Fruit fly (Drosophila melanogaster): ENCODE data around the gene CG10375.

The CG10375 gene

DNA sequence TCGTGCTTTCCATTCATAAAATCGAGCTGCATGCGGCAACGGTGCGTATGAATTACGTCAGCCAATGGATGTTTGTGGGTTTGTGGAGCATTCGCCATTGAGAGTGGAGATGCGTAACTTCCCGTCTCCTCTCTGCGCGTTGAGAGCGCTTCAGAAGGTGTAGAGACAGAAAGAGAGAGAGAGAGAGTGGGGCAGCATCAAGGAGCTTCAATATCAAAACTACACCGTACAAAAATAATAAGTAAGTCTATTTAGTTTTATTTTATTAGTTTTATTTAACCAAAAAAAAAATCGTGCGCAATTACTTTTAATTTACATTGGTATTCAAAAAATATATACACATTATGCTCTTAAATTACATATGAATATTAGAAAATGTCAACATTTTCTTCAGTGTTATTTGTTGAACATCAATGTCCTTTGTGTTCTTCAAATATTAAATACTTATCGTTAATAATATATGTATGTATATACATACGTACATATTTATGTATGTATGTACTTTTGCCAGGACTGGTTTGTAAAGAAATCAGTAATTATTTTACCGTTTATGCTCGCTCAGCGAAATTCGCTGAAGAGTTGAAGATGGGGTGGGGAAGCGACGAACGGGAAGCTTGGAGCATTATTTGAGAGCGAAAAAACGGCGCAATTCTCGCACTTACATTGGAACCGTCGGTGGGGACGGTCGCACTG is 44.7 kb upstream of the CG10375 start, which contains the start of gene CG10365 (continued):
- no peak for TF ChIP-seq ham (GFP tag; IDR thresholded peaks at IDR 0.05)
- peak; percentile 75 for TF ChIP-seq Fer2 (tag; optimal IDR thresholded peaks at IDR 0.05)
- no peak for TF ChIP-seq CG33557 (GFP tag; optimal IDR thresholded peaks at IDR 0.05)
- peak; percentile 67 for TF ChIP-seq Oaz (GFP tag; IDR thresholded peaks at IDR 0.05)
- TF ChIP-seq sim (GFP tag; IDR thresholded peaks at IDR 0.05), result peak; percentile 64; the same call in 1 of the 2 replicates
- TF ChIP-seq CG32532 (GFP tag; IDR thresholded peaks at IDR 0.05), result peak; percentile 91
- peak; percentile 81 for TF ChIP-seq ap (GFP tag; IDR thresholded peaks at IDR 0.05)
- TF ChIP-seq CG2129 (GFP tag; IDR thresholded peaks at IDR 0.05; ENCODE audit: partially characterized antibody), result no peak
- peak; percentile 26 for TF ChIP-seq CG8290 (GFP tag; optimal IDR thresholded peaks at IDR 0.05)
- TF ChIP-seq CG8290 (tag; optimal IDR thresholded peaks at IDR 0.05), result no peak
- TF ChIP-seq CG10979 (tag; optimal IDR thresholded peaks at IDR 0.05), result peak; percentile 82
- no peak for TF ChIP-seq Hmx (GFP tag; optimal IDR thresholded peaks at IDR 0.05)
- TF ChIP-seq ftz-f1 (GFP tag; optimal IDR thresholded peaks at IDR 0.05), result no peak
- TF ChIP-seq CG4820 (GFP tag; optimal IDR thresholded peaks at IDR 0.05), result peak; percentile 49
- TF ChIP-seq kah (GFP tag; optimal IDR thresholded peaks at IDR 0.05), result peak; percentile 67
- peak; percentile 76 for TF ChIP-seq Med (GFP tag)
- no peak for TF ChIP-seq toy (GFP tag; IDR thresholded peaks at IDR 0.05)
- no peak for TF ChIP-seq jigr1 (GFP tag; IDR thresholded peaks at IDR 0.05)
- peak; percentile 93 for TF ChIP-seq unpg (GFP tag; optimal IDR thresholded peaks at IDR 0.05)
- TF ChIP-seq Stat92E (GFP tag; optimal IDR thresholded peaks at IDR 0.05), result no peak
- peak; percentile 90 for TF ChIP-seq fd3F (GFP tag; optimal IDR thresholded peaks at IDR 0.05)
- peak; percentile 43 for TF ChIP-seq Vsx1 (GFP tag; optimal IDR thresholded peaks at IDR 0.05)
- no peak for TF ChIP-seq Lpt (GFP tag; optimal IDR thresholded peaks at IDR 0.05)
- TF ChIP-seq dysf (GFP tag; IDR thresholded peaks at IDR 0.05), result peak; percentile 89
- TF ChIP-seq repo (GFP tag; optimal IDR thresholded peaks at IDR 0.05), result no peak
- peak; percentile 72 for TF ChIP-seq croc (GFP tag; conservative IDR thresholded peaks at IDR 0.05)
- TF ChIP-seq CG2875 (GFP tag; optimal IDR thresholded peaks at IDR 0.05), result peak; percentile 33
- TF ChIP-seq fd96Cb (tag; optimal IDR thresholded peaks at IDR 0.05), result peak; percentile 86
- TF ChIP-seq CHES-1-like (GFP tag; optimal IDR thresholded peaks at IDR 0.05), result no peak
- peak; percentile 75 for TF ChIP-seq klu (GFP tag; IDR thresholded peaks at IDR 0.05)
- TF ChIP-seq YL-1 (GFP tag; optimal IDR thresholded peaks at IDR 0.05), result no peak
- peak; percentile 82 for TF ChIP-seq Nf-YA (GFP tag; IDR thresholded peaks at IDR 0.05)
- TF ChIP-seq CG16815 (GFP tag; optimal IDR thresholded peaks at IDR 0.05), result peak; percentile 45
- peak; percentile 84 for TF ChIP-seq CG17385 (GFP tag; optimal IDR thresholded peaks at IDR 0.05)
- TF ChIP-seq Bteb2 (GFP tag; optimal IDR thresholded peaks at IDR 0.05), result no peak
- peak; percentile 92 for TF ChIP-seq CG14014 (GFP tag; IDR thresholded peaks at IDR 0.05)
- TF ChIP-seq grn (GFP tag; optimal IDR thresholded peaks at IDR 0.05), result no peak
- TF ChIP-seq Lim3 (GFP tag; IDR thresholded peaks at IDR 0.05), result no peak
- TF ChIP-seq Myb (GFP tag; optimal IDR thresholded peaks at IDR 0.05), result no peak
- no peak for TF ChIP-seq shn (GFP tag; optimal IDR thresholded peaks at IDR 0.05)
- peak; percentile 88 for TF ChIP-seq Ada2b (GFP tag; IDR thresholded peaks at IDR 0.05)
- TF ChIP-seq esg (GFP tag; conservative IDR thresholded peaks at IDR 0.05), result peak; percentile 86
- no peak for TF ChIP-seq maf-S (GFP tag; optimal IDR thresholded peaks at IDR 0.05)
- no peak for TF ChIP-seq Dp (GFP tag; optimal IDR thresholded peaks at IDR 0.05)
- TF ChIP-seq CG17568 (GFP tag; optimal IDR thresholded peaks at IDR 0.05), result peak; percentile 55
- no peak for TF ChIP-seq CG8765 (GFP tag; IDR thresholded peaks at IDR 0.05)
- TF ChIP-seq ro (GFP tag; IDR thresholded peaks at IDR 0.05), result no peak
- TF ChIP-seq CG12155 (GFP tag; optimal IDR thresholded peaks at IDR 0.05), result peak; percentile 76
- TF ChIP-seq Jarid2 (GFP tag; optimal IDR thresholded peaks at IDR 0.05), result no peak
- TF ChIP-seq CG12659 (GFP tag; optimal IDR thresholded peaks at IDR 0.05), result peak; percentile 93
- peak; percentile 80 for TF ChIP-seq bcd (GFP tag; optimal IDR thresholded peaks at IDR 0.05)

Data from whole organism, embryonic.